Worm (Caenorhabditis elegans) whole organism, young adult: ENCODE data around the gene ncs-6.
"Not testable (repeated sequence)": the region's sequence is repeated elsewhere in the genome, so short reads cannot be mapped to it uniquely, and the experiment has no call there.

Experiments used
- B0261.1 ChIP-seq: sonication (generic microtip); optimal IDR thresholded peaks from 2 replicates; lab custom pipeline; 2016; ENCODE audit warnings: mild to moderate bottlenecking, missing genetic modification characterization, moderate library complexity, missing compliant biosample characterization
- C17E4.6 ChIP-seq: fragments of 200-800 bp; sonication (Bioruptor generic); IDR thresholded peaks from 2 replicates; pipeline ENCODE4 v1.3.6; 2022; ENCODE audit warnings: missing genetic modification reagents, missing genetic modification characterization, missing compliant biosample characterization
- D2030.7 ChIP-seq: fragments of 200-800 bp; sonication (Bioruptor generic); IDR thresholded peaks from 2 replicates; pipeline ENCODE4 v1.3.6; 2022; ENCODE audit warnings: missing genetic modification reagents, missing genetic modification characterization, missing compliant biosample characterization
- F10E7.11 ChIP-seq: sonication (generic microtip); optimal IDR thresholded peaks from 2 replicates; lab custom pipeline; 2017; ENCODE audit warnings: mild to moderate bottlenecking, missing genetic modification characterization, moderate library complexity, missing compliant biosample characterization
- F33H1.4 ChIP-seq: fragments of 200-800 bp; sonication (Bioruptor generic); IDR thresholded peaks from 2 replicates; pipeline ENCODE4 v1.3.6; 2022; ENCODE audit warnings: missing genetic modification reagents, missing genetic modification characterization, missing compliant biosample characterization
- F37B4.10 ChIP-seq: fragments of 200-800 bp; sonication (Bioruptor generic); IDR thresholded peaks from 2 replicates; pipeline ENCODE4 v1.3.6; 2022; ENCODE audit warnings: missing genetic modification characterization, missing compliant biosample characterization
- F52B5.7 ChIP-seq: sonication (generic microtip); optimal IDR thresholded peaks from 2 replicates; lab custom pipeline; 2016; ENCODE audit warnings: mild to moderate bottlenecking, missing genetic modification characterization, missing compliant biosample characterization
- K11D2.4 ChIP-seq: fragments of 200-800 bp; sonication (Bioruptor generic); IDR thresholded peaks from 2 replicates; pipeline ENCODE4 v1.3.6; 2022; ENCODE audit warnings: missing genetic modification reagents, missing genetic modification characterization, missing compliant biosample characterization
- K12H6.12 ChIP-seq: fragments of 200-800 bp; sonication (Bioruptor generic); optimal IDR thresholded peaks from 2 replicates; lab custom pipeline; 2018; ENCODE audit warnings: mild to moderate bottlenecking, missing genetic modification characterization, missing compliant biosample characterization
- Y56A3A.18 ChIP-seq: fragments of 200-800 bp; sonication (Bioruptor generic); IDR thresholded peaks from 2 replicates; pipeline ENCODE4 v1.3.6; 2022; ENCODE audit warnings: missing genetic modification reagents, missing genetic modification characterization, missing compliant biosample characterization
- ZK185.1 ChIP-seq: sonication (generic microtip); optimal IDR thresholded peaks from 2 replicates; lab custom pipeline; 2016; ENCODE audit warnings: mild to moderate bottlenecking, missing genetic modification characterization, missing compliant biosample characterization; ENCODE audit not compliant: poor library complexity, severe bottlenecking
- attf-3 ChIP-seq: fragments of 200-800 bp; sonication (Bioruptor generic); conservative IDR thresholded peaks from 2 replicates; pipeline ENCODE4 v1.3.6; 2022; ENCODE audit warnings: missing genetic modification reagents, missing genetic modification characterization, missing compliant biosample characterization
- attf-5 ChIP-seq: fragments of 200-800 bp; sonication (Bioruptor generic); optimal IDR thresholded peaks from 2 replicates; lab custom pipeline; 2018; ENCODE audit warnings: mild to moderate bottlenecking, missing genetic modification characterization, missing compliant biosample characterization
- cebp-1 ChIP-seq, 2 experiments: fragments of 200-800 bp in 1 of 2; sonication (Bioruptor generic) in 1 of 2; sonication (generic microtip) in 1 of 2; IDR thresholded peaks in 1 of 2; optimal IDR thresholded peaks in 1 of 2; 2 replicates each; pipeline versions ENCODE4 v1.3.6 to Lab custom; 2017 to 2022; ENCODE audit warnings: missing compliant biosample characterization in 2 of 2, missing genetic modification characterization in 2 of 2, mild to moderate bottlenecking in 1 of 2, missing genetic modification reagents in 1 of 2, moderate library complexity in 1 of 2
- ceh-100 ChIP-seq: fragments of 200-800 bp; sonication (Bioruptor generic); IDR thresholded peaks from 2 replicates; pipeline ENCODE4 v1.3.6; 2022; ENCODE audit warnings: missing genetic modification reagents, missing genetic modification characterization, missing compliant biosample characterization
- ceh-27 ChIP-seq: fragments of 200-800 bp; sonication (Bioruptor generic); optimal IDR thresholded peaks from 2 replicates; lab custom pipeline; 2018; ENCODE audit warnings: mild to moderate bottlenecking, missing genetic modification characterization, moderate library complexity, missing compliant biosample characterization
- ceh-40 ChIP-seq: fragments of 200-800 bp; sonication (Bioruptor generic); IDR thresholded peaks from 2 replicates; pipeline ENCODE4 v1.3.6; 2022; ENCODE audit warnings: missing genetic modification characterization, missing compliant biosample characterization
- ceh-58 ChIP-seq: fragments of 200-800 bp; sonication (Bioruptor generic); IDR thresholded peaks from 2 replicates; pipeline ENCODE4 v1.3.6; 2022; ENCODE audit warnings: missing genetic modification characterization, missing compliant biosample characterization
- chd-7 ChIP-seq: sonication (generic microtip); optimal IDR thresholded peaks from 2 replicates; lab custom pipeline; 2016; ENCODE audit warnings: mild to moderate bottlenecking, missing genetic modification characterization, moderate library complexity, missing compliant biosample characterization
- dox-1 ChIP-seq: fragments of 200-800 bp; sonication (Bioruptor generic); IDR thresholded peaks from 2 replicates; pipeline ENCODE4 v1.3.6; 2022; ENCODE audit warnings: missing genetic modification reagents, missing genetic modification characterization, missing compliant biosample characterization
- ekl-4 ChIP-seq: fragments of 200-800 bp; sonication (Bioruptor generic); IDR thresholded peaks from 2 replicates; pipeline ENCODE4 v1.3.6; 2022; ENCODE audit warnings: missing genetic modification reagents, missing genetic modification characterization, missing compliant biosample characterization
- fkh-3 ChIP-seq: sonication (generic microtip); optimal IDR thresholded peaks from 2 replicates; lab custom pipeline; 2016; ENCODE audit warnings: mild to moderate bottlenecking, missing genetic modification characterization, missing compliant biosample characterization
- hmg-1.2 ChIP-seq: fragments of 200-800 bp; sonication (Bioruptor generic); IDR thresholded peaks from 2 replicates; pipeline ENCODE4 v1.3.6; 2022; ENCODE audit warnings: missing genetic modification reagents, missing genetic modification characterization, missing compliant biosample characterization
- let-526 ChIP-seq: fragments of 200-800 bp; sonication (Bioruptor generic); IDR thresholded peaks from 2 replicates; pipeline ENCODE4 v1.3.6; 2022; ENCODE audit warnings: missing genetic modification reagents, missing genetic modification characterization, missing compliant biosample characterization
- lin-26 ChIP-seq: fragments of 200-800 bp; sonication (Bioruptor generic); IDR thresholded peaks from 2 replicates; pipeline ENCODE4 v1.3.6; 2022; ENCODE audit warnings: missing genetic modification reagents, missing genetic modification characterization, missing compliant biosample characterization
- lin-40 ChIP-seq: sonication (generic microtip); optimal IDR thresholded peaks from 2 replicates; lab custom pipeline; 2016; ENCODE audit warnings: missing genetic modification characterization, mild to moderate bottlenecking, missing compliant biosample characterization, missing genotype, missing genetic modification reagents
- lin-54 ChIP-seq: fragments of 200-800 bp; sonication (Bioruptor generic); optimal IDR thresholded peaks from 2 replicates; lab custom pipeline; 2018; ENCODE audit warnings: mild to moderate bottlenecking, missing genetic modification characterization, missing compliant biosample characterization
- lsl-1 ChIP-seq: fragments of 200-800 bp; sonication (Bioruptor generic); optimal IDR thresholded peaks from 2 replicates; lab custom pipeline; 2018; ENCODE audit warnings: mild to moderate bottlenecking, missing genetic modification characterization, moderate library complexity, missing compliant biosample characterization
- madf-6 ChIP-seq: fragments of 200-800 bp; sonication (Bioruptor generic); IDR thresholded peaks from 2 replicates; pipeline ENCODE4 v1.3.6; 2022; ENCODE audit warnings: missing genetic modification reagents, missing genetic modification characterization, missing compliant biosample characterization
- nfyb-1 ChIP-seq: fragments of 200-800 bp; sonication (Bioruptor generic); IDR thresholded peaks from 2 replicates; pipeline ENCODE4 v1.3.6; 2022; ENCODE audit warnings: missing genetic modification reagents, missing genetic modification characterization, missing compliant biosample characterization
- nhr-80 ChIP-seq: sonication (generic microtip); optimal IDR thresholded peaks from 2 replicates; lab custom pipeline; 2016; ENCODE audit warnings: missing genetic modification characterization, missing compliant biosample characterization
- pbrm-1 ChIP-seq: fragments of 200-800 bp; sonication (Bioruptor generic); IDR thresholded peaks from 2 replicates; pipeline ENCODE4 v1.3.6; 2022; ENCODE audit warnings: missing genetic modification reagents, missing genetic modification characterization, missing compliant biosample characterization
- rpc-1 ChIP-seq, 2 experiments: fragments of 150-350 bp in 1 of 2; sonication (generic microtip) in 1 of 2; optimal IDR thresholded peaks; 2 replicates each; lab custom pipeline; 2014 to 2018; ENCODE audit warnings: missing biosample characterization in 1 of 2, missing genetic modification characterization in 1 of 2, missing genetic modification reagents in 1 of 2, missing genotype in 1 of 2
- snpc-1.3 ChIP-seq: sonication (generic microtip); optimal IDR thresholded peaks from 2 replicates; lab custom pipeline; 2017; ENCODE audit warnings: missing genetic modification characterization, mild to moderate bottlenecking, missing compliant biosample characterization, antibody characterized with exemption, moderate library complexity, missing genotype, missing genetic modification reagents; ENCODE audit not compliant: insufficient read depth
- snpc-4 ChIP-seq, 5 experiments: fragments of 150-350 bp in 1 of 5; sonication (generic microtip) in 4 of 5; optimal IDR thresholded peaks; 2 replicates each; lab custom pipeline; 2014 to 2018; ENCODE audit warnings: missing genetic modification characterization in 5 of 5, missing biosample characterization in 3 of 5, antibody characterized with exemption in 2 of 5, mild to moderate bottlenecking in 2 of 5, missing compliant biosample characterization in 2 of 5, missing genotype in 2 of 5, moderate library complexity in 2 of 5, missing genetic modification reagents in 1 of 5
- tbp1 ChIP-seq: fragments of 200-800 bp; sonication (Bioruptor generic); optimal IDR thresholded peaks from 2 replicates; lab custom pipeline; 2018; ENCODE audit warnings: mild to moderate bottlenecking, missing genetic modification characterization, missing compliant biosample characterization
- xnd-1 ChIP-seq: sonication (generic microtip); optimal IDR thresholded peaks from 2 replicates; lab custom pipeline; 2016; ENCODE audit warnings: missing genotype, missing genetic modification reagents, missing genetic modification characterization, missing compliant biosample characterization
- ztf-18 ChIP-seq: sonication (generic microtip); optimal IDR thresholded peaks from 2 replicates; lab custom pipeline; 2016; ENCODE audit warnings: missing genotype, mild to moderate bottlenecking, missing genetic modification characterization, missing compliant biosample characterization
- ztf-26 ChIP-seq: sonication (generic microtip); optimal IDR thresholded peaks from 2 replicates; lab custom pipeline; 2017; ENCODE audit warnings: missing genetic modification characterization, missing compliant biosample characterization
- ztf-3 ChIP-seq: fragments of 200-800 bp; sonication (Bioruptor generic); optimal IDR thresholded peaks from 2 replicates; lab custom pipeline; 2018; ENCODE audit warnings: mild to moderate bottlenecking, missing genetic modification characterization, missing compliant biosample characterization

The ncs-6 gene

DNA sequence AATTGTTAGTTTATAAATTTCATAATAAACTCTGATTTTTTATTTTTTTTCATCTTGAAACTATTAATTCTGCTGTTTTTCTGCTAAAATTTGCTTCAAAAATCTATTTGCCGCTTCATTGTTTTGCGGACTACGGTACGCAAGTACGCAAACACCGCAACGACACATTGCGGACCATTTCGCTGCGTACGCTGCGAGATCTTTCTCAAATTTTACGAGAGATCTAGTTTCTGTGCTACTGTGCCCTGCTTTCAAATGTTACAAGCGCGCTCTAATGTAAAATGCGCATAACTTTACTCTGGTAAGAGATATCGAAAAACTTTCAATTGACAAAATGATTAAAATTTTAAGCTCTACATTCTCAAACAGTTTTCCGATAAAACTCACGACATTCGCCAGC lies 4.8 kb downstream of the ncs-6 start (continued):
- peak; percentile 76 for TF ChIP-seq dox-1 (GFP tag; lab: Robert Waterston, UW)
- peak; percentile 42 for TF ChIP-seq B0261.1 (tag; lab: Kevin White, UChicago)
- TF ChIP-seq snpc-4 (GFP tag; optimal IDR thresholded peaks at IDR 0.05; lab: Kevin White, UChicago) = not testable (repeated sequence)
- peak in 2 of 4 experiments; percentile 23 to 43 for TF ChIP-seq snpc-4 (tag; optimal IDR thresholded peaks at IDR 0.05; lab: Kevin White, UChicago)
- TF ChIP-seq K11D2.4 (GFP tag; lab: Robert Waterston, UW) = peak; percentile 90
- peak; percentile 51 for TF ChIP-seq ZK185.1
- TF ChIP-seq D2030.7 (GFP tag; lab: Robert Waterston, UW) = peak; percentile 62
- peak; percentile 84 for TF ChIP-seq nfyb-1
- peak; percentile 94 for TF ChIP-seq hmg-1.2
- peak; percentile 58 for TF ChIP-seq cebp-1 (GFP tag; IDR thresholded peaks at IDR 0.05; lab: Robert Waterston, UW)
- peak; percentile 62 for TF ChIP-seq cebp-1 (tag; optimal IDR thresholded peaks at IDR 0.05; lab: Kevin White, UChicago)
- peak; percentile 74; the same call in 1 of the 2 replicates for TF ChIP-seq pbrm-1 (GFP tag; lab: Robert Waterston, UW)
- peak; percentile 47 for TF ChIP-seq tbp1
- TF ChIP-seq let-526 (GFP tag; lab: Robert Waterston, UW) = peak; percentile 52; the same call in 1 of the 2 replicates
- 0 out of 2 replicates have a peak, but pooled peaks have one; percentile 20 for TF ChIP-seq C17E4.6 (GFP tag; lab: Robert Waterston, UW)
- peak; percentile 60; the same call in 1 of the 2 replicates for TF ChIP-seq ekl-4 (GFP tag; lab: Robert Waterston, UW)
- TF ChIP-seq lsl-1 = peak; percentile 63
- TF ChIP-seq ztf-26 (tag; lab: Kevin White, UChicago) = peak; percentile 5

DNA sequence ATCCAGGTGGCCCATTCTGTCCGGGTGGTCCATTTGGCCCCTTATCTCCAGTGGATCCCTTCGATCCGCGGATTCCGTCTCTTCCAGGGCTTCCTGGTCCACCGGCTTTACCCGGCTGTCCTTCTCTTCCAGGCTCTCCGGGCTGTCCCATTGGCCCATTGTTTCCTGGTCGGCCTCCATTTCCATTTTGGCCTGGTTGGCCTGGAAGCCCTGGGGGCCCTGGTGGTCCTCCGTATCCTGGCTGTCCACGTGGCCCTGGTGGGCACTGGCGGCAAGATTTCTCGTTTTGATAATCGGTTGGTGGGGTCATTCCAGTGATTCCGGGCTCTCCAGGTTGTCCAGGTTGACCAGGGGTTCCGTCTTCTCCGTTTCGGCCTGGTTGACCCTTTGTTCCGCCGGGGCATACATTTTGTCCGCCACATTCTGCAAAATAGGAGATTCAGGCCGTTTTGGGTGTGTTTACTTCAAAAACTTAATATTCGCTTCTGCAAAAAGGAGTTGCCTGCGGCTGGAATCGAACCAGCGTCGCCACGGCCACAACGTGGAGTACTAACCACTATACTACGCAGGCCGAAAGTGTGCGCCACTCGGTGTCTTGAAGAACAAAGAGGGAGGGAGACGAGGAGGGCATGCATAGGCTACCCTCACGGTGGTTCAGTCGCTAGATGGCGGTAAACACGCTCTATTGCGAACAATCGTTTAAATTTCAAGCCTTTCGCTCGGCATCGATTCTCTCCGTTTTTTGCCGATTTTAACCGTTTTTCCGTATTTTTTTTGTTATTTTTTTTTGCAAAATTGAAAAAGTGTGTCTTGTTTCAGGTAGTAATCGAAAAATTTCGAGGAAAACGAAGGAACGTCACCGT lies 7.1 kb downstream of the ncs-6 start, which contains the start of gene W09G10.9:
Gene W09G10.9 (plus strand): TSS at position 813 of the 863 bp plus-strand sequence.
- TF ChIP-seq attf-3 (GFP tag; lab: Robert Waterston, UW) = peak; percentile 72
- TF ChIP-seq ztf-18 (tag; lab: Kevin White, UChicago) = peak; percentile 23
- TF ChIP-seq lin-26 (GFP tag; lab: Robert Waterston, UW) = peak; percentile 81
- TF ChIP-seq chd-7 (tag; lab: Kevin White, UChicago) = peak; percentile 14
- TF ChIP-seq ceh-40 (GFP tag; lab: Robert Waterston, UW) = peak; percentile 36; the same call in 1 of the 2 replicates
- TF ChIP-seq ztf-3 (GFP tag; lab: Kevin White, UChicago) = no peak
- peak; percentile 2 for TF ChIP-seq ztf-26 (tag; lab: Kevin White, UChicago)
- TF ChIP-seq cebp-1 (GFP tag; IDR thresholded peaks at IDR 0.05; lab: Robert Waterston, UW) = no peak
- TF ChIP-seq cebp-1 (tag; optimal IDR thresholded peaks at IDR 0.05; lab: Kevin White, UChicago) = peak; percentile 65
- TF ChIP-seq snpc-1.3 (tag; lab: Kevin White, UChicago) = peak; percentile 52
- peak; percentile 61 for TF ChIP-seq lin-40 (tag; lab: Kevin White, UChicago)
- peak; percentile 74 for TF ChIP-seq ceh-27
- no peak for TF ChIP-seq F37B4.10 (GFP tag; lab: Robert Waterston, UW)
- TF ChIP-seq xnd-1 (tag; lab: Kevin White, UChicago) = no peak
- TF ChIP-seq madf-6 (GFP tag; lab: Robert Waterston, UW) = peak; percentile 73
- peak; percentile 28 for TF ChIP-seq F52B5.7
- peak; percentile 12 for TF ChIP-seq nhr-80
- TF ChIP-seq ceh-58 = 0 out of 2 replicates have a peak, but pooled peaks have one; percentile 40
- TF ChIP-seq lsl-1 = peak; percentile 56
- TF ChIP-seq ceh-100 (GFP tag; lab: Robert Waterston, UW) = peak; percentile 70
- peak; percentile 91 for TF ChIP-seq pbrm-1 (GFP tag; lab: Robert Waterston, UW)
- peak; percentile 45 for TF ChIP-seq lin-54 (GFP tag; lab: Kevin White, UChicago)
- peak; percentile 68 for TF ChIP-seq rpc-1 (optimal IDR thresholded peaks at IDR 0.05; lab: Kevin White, UChicago)
- peak; percentile 73 for TF ChIP-seq rpc-1 (tag; optimal IDR thresholded peaks at IDR 0.05; lab: Kevin White, UChicago)
- TF ChIP-seq C17E4.6 (GFP tag; lab: Robert Waterston, UW) = 0 out of 2 replicates have a peak, but pooled peaks have one; percentile 41
- 0 out of 2 replicates have a peak, but pooled peaks have one; percentile 15 for TF ChIP-seq Y56A3A.18
- no peak for TF ChIP-seq fkh-3 (tag; lab: Kevin White, UChicago)
- no peak for TF ChIP-seq F10E7.11 (tag; lab: Kevin White, UChicago)
- peak; percentile 93 for TF ChIP-seq hmg-1.2
- peak; percentile 61 for TF ChIP-seq F33H1.4
- TF ChIP-seq let-526 (GFP tag; lab: Robert Waterston, UW) = peak; percentile 58; the same call in 1 of the 2 replicates
- TF ChIP-seq attf-5 (GFP tag; lab: Kevin White, UChicago) = peak; percentile 71
- TF ChIP-seq K12H6.12 (tag; lab: Kevin White, UChicago) = peak; percentile 54
- peak; percentile 1 for TF ChIP-seq snpc-4 (GFP tag; optimal IDR thresholded peaks at IDR 0.05; lab: Kevin White, UChicago)
- TF ChIP-seq snpc-4 (tag; optimal IDR thresholded peaks at IDR 0.05; lab: Kevin White, UChicago) = peak in 2 of 4 experiments; percentile 47 to 52
